Worm (Caenorhabditis elegans): ENCODE data around the gene T01D1.4.

T01D1.4 gene

ce11 chrII:178993-179392, at the start of gene T01D1.4:
TSS of gene T01D1.4 (minus strand) at chrII:179093.
- no peak for TF ChIP-seq egl-27 (tag; optimal IDR thresholded peaks at IDR 0.05)
- no peak for TF ChIP-seq ztf-11 (tag; optimal IDR thresholded peaks at IDR 0.05)

- TF ChIP-seq mdl-1 (tag; optimal IDR thresholded peaks at IDR 0.05) (peak; percentile 40), jun-1 (tag; optimal IDR thresholded peaks at IDR 0.05) (peak; percentile 81), elt-1 (tag; optimal IDR thresholded peaks at IDR 0.05) (peak; percentile 66), egl-5 (tag; optimal IDR thresholded peaks at IDR 0.05) (peak; percentile 15), pha-4 (tag; optimal IDR thresholded peaks at IDR 0.05) (peak; percentile 47), ceh-16 (tag; optimal IDR thresholded peaks at IDR 0.05) (no peak), tbx-2 (tag; optimal IDR thresholded peaks at IDR 0.05) (peak; percentile 58), nhr-28 (tag; optimal IDR thresholded peaks at IDR 0.05) (no peak), hmg-11 (tag; optimal IDR thresholded peaks at IDR 0.05) (peak; percentile 85), pqm-1 (tag; optimal IDR thresholded peaks at IDR 0.05) (peak; percentile 46), elt-2 (tag; optimal IDR thresholded peaks at IDR 0.05) (peak; percentile 56), ama-1 (optimal IDR thresholded peaks at IDR 0.05) (peak; percentile 41), ztf-4 (tag; optimal IDR thresholded peaks at IDR 0.05) (no peak), unc-62 (GFP tag; optimal IDR thresholded peaks at IDR 0.05) (peak; percentile 64), sea-2 (GFP tag; optimal IDR thresholded peaks at IDR 0.05) (no peak), lin-39 (tag; optimal IDR thresholded peaks at IDR 0.05) (peak; percentile 95), nfya-1 (tag; optimal IDR thresholded peaks at IDR 0.05; ENCODE audit: insufficient read depth) (peak; percentile 86), R02D3.7 (tag; optimal IDR thresholded peaks at IDR 0.05) (peak; percentile 3), snpc-4 (tag; optimal IDR thresholded peaks at IDR 0.05) (peak; percentile 37), lin-15B (tag; optimal IDR thresholded peaks at IDR 0.05) (peak; percentile 71), nhr-23 (tag; optimal IDR thresholded peaks at IDR 0.05) (peak; percentile 81), ceh-28 (tag; optimal IDR thresholded peaks at IDR 0.05) (peak; percentile 75), nhr-25 (tag; optimal IDR thresholded peaks at IDR 0.05) (peak; percentile 96), egl-27 (tag; optimal IDR thresholded peaks at IDR 0.05) (no peak), skn-1 (tag; optimal IDR thresholded peaks at IDR 0.05) (peak; percentile 37), lsy-12 (tag; optimal IDR thresholded peaks at IDR 0.05) (peak; percentile 34)
These were observed 42.3 kb upstream of the T01D1.4 start for ce11 chrII:221212-221611.

- TF ChIP-seq ztf-11 (tag; optimal IDR thresholded peaks at IDR 0.05) (no peak), unc-62 (GFP tag; optimal IDR thresholded peaks at IDR 0.05) (no peak), ceh-16 (tag; optimal IDR thresholded peaks at IDR 0.05) (no peak), eor-1 (tag; optimal IDR thresholded peaks at IDR 0.05) (no peak), hmg-11 (tag; optimal IDR thresholded peaks at IDR 0.05) (no peak), fkh-10 (GFP tag; optimal IDR thresholded peaks at IDR 0.05) (no peak), ceh-82 (tag; optimal IDR thresholded peaks at IDR 0.05) (no peak)
These were observed 41.7 kb upstream of the T01D1.4 start, which contains the start of gene ubxn-3 for ce11 chrII:220602-221001. TSS of gene ubxn-3 (minus strand) at chrII:220667.

ce11 chrII:219846-220503, 41.1 kb upstream of the T01D1.4 start:
- TF ChIP-seq nhr-25 (tag; optimal IDR thresholded peaks at IDR 0.05), result no peak
- TF ChIP-seq fos-1 (tag; optimal IDR thresholded peaks at IDR 0.05), result no peak
- no peak for TF ChIP-seq ceh-9 (tag; optimal IDR thresholded peaks at IDR 0.05)
- no peak for TF ChIP-seq egl-27 (tag; optimal IDR thresholded peaks at IDR 0.05)
- no peak for TF ChIP-seq nfya-1 (tag; optimal IDR thresholded peaks at IDR 0.05; ENCODE audit: insufficient read depth)
- no peak for TF ChIP-seq pha-4 (tag; optimal IDR thresholded peaks at IDR 0.05)
- no peak for TF ChIP-seq fkh-2 (tag; optimal IDR thresholded peaks at IDR 0.05)
- TF ChIP-seq lin-15B (tag; optimal IDR thresholded peaks at IDR 0.05), result no peak
- no peak for TF ChIP-seq jun-1 (tag; optimal IDR thresholded peaks at IDR 0.05)
- TF ChIP-seq ZK546.5 (tag; optimal IDR thresholded peaks at IDR 0.05), result no peak
- no peak for TF ChIP-seq nhr-77 (tag; optimal IDR thresholded peaks at IDR 0.05)
- no peak for TF ChIP-seq ztf-4 (tag; optimal IDR thresholded peaks at IDR 0.05)
- no peak for TF ChIP-seq egl-5 (tag; optimal IDR thresholded peaks at IDR 0.05)
- TF ChIP-seq nhr-67 (tag; optimal IDR thresholded peaks at IDR 0.05), result no peak
- no peak for TF ChIP-seq ceh-28 (tag; optimal IDR thresholded peaks at IDR 0.05)
- TF ChIP-seq snpc-4 (tag; optimal IDR thresholded peaks at IDR 0.05), result no peak
